ENCODE assay signal across 5 fruit fly cellular contexts in the genomic region with DNA sequence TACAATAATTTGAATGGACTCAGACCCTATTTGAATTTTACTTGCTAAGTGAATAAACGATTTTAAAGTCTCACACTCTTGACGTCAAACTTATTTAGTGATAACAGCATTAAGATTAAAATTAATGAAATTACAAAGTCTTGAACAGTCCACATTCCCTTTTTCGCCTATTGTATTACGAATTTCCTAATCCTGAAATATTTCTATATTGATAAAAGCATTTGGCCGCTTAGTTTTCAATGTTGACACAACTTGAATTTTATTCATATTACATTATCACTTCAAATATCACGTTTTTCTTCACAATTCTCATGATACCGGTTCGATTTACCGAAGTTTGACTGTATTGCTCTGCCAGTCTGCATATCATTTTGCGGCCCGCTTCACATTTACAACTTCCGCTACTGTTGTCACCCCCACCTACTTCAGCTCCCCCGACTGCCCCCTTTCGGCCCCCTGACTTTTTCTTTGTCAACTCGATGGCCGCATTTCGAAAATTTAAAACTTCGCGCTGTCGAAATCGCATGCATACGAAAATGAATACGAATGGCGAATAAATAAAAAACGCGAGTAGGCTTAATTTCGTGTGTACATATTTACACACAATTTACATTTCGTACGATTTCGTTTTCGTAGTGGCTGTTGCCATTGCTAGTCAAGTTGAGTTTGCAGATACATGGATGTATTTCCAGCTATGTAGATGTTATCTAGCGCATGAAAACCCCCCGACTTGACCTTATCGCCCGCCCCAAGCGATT.
TF ChIP-seq lines count a peak whose summit lies in the region.

No protein-coding gene starts in this region.

- TF ChIP-seq CTCF in whole organism, embryonic (GFP tag; optimal IDR thresholded peaks at IDR 0.05; lab: Kevin White, UChicago): no peak

TF ChIP-seq in whole organism, adult, 20 proteins besides CTCF, POLR2A, EP300 and RAD21:
- TF ChIP-seq Hr96 (GFP tag; optimal IDR thresholded peaks at IDR 0.05; lab: Kevin White, UChicago): no peak
- TF ChIP-seq tj (GFP tag; optimal IDR thresholded peaks at IDR 0.05; lab: Kevin White, UChicago): peak; percentile 71
- no peak for TF ChIP-seq CG11617 (GFP tag; optimal IDR thresholded peaks at IDR 0.05; lab: Kevin White, UChicago)
- peak; percentile 54 for TF ChIP-seq CG14711 (tag; optimal IDR thresholded peaks at IDR 0.05; lab: Kevin White, UChicago)
- no peak for TF ChIP-seq Crg-1 (GFP tag; optimal IDR thresholded peaks at IDR 0.05; lab: Kevin White, UChicago)
- no peak for TF ChIP-seq pad (GFP tag; optimal IDR thresholded peaks at IDR 0.05; lab: Kevin White, UChicago)
- no peak for TF ChIP-seq Clk (GFP tag; optimal IDR thresholded peaks at IDR 0.05; lab: Kevin White, UChicago)
- TF ChIP-seq CG7101 (tag; optimal IDR thresholded peaks at IDR 0.05; lab: Kevin White, UChicago): peak; percentile 15
- no peak for TF ChIP-seq ovo (GFP tag; optimal IDR thresholded peaks at IDR 0.05; lab: Kevin White, UChicago)
- no peak for TF ChIP-seq bab1 (GFP tag; optimal IDR thresholded peaks at IDR 0.05; lab: Kevin White, UChicago)
- no peak for TF ChIP-seq CG33017 (tag; optimal IDR thresholded peaks at IDR 0.05; lab: Kevin White, UChicago)

TF ChIP-seq in whole organism, embryonic, 481 proteins besides CTCF, POLR2A, EP300 and RAD21 (continues in another document):
- no peak for TF ChIP-seq jigr1 (GFP tag; IDR thresholded peaks at IDR 0.05; lab: Robert Waterston, UW)
- TF ChIP-seq Drgx (GFP tag; IDR thresholded peaks at IDR 0.05; lab: Robert Waterston, UW): no peak
- TF ChIP-seq stc (GFP tag; IDR thresholded peaks at IDR 0.05; lab: Robert Waterston, UW): 0 out of 2 replicates have a peak, but pooled peaks have one; percentile 56
- no peak for TF ChIP-seq hbn (GFP tag; IDR thresholded peaks at IDR 0.05; lab: Robert Waterston, UW; ENCODE audit: partially characterized antibody)
- no peak for TF ChIP-seq CG4360 (GFP tag; IDR thresholded peaks at IDR 0.05; lab: Robert Waterston, UW)
- peak; percentile 78 for TF ChIP-seq sens (GFP tag; lab: Kevin White, UChicago)
- no peak for TF ChIP-seq CG12236 (GFP tag; optimal IDR thresholded peaks at IDR 0.05; lab: Kevin White, UChicago)
- peak; percentile 46 for TF ChIP-seq Ssrp (tag; optimal IDR thresholded peaks at IDR 0.05; lab: Kevin White, UChicago)
- TF ChIP-seq crc (GFP tag; optimal IDR thresholded peaks at IDR 0.05; lab: Kevin White, UChicago): no peak
- TF ChIP-seq ap (GFP tag; IDR thresholded peaks at IDR 0.05; lab: Robert Waterston, UW): peak; percentile 35; the same call in 1 of the 2 replicates
- TF ChIP-seq gfzf (GFP tag; optimal IDR thresholded peaks at IDR 0.05; lab: Kevin White, UChicago): no peak
- TF ChIP-seq peb (GFP tag; IDR thresholded peaks at IDR 0.05; lab: Robert Waterston, UW): no peak
- TF ChIP-seq CG3281 (GFP tag; optimal IDR thresholded peaks at IDR 0.05; lab: Kevin White, UChicago): peak; percentile 55
- TF ChIP-seq seq (GFP tag; IDR thresholded peaks at IDR 0.05; lab: Robert Waterston, UW): 0 out of 2 replicates have a peak, but pooled peaks have one; percentile 41
- peak in 1 of 3 experiments; percentile 0 for TF ChIP-seq lola (GFP tag; optimal IDR thresholded peaks at IDR 0.05; lab: Kevin White, UChicago)
- no peak for TF ChIP-seq amos (GFP tag; IDR thresholded peaks at IDR 0.05; lab: Robert Waterston, UW; ENCODE audit: partially characterized antibody)
- no peak for TF ChIP-seq CG4707 (GFP tag; optimal IDR thresholded peaks at IDR 0.05; lab: Kevin White, UChicago)

TF ChIP-seq in whole organism, prepupa, 60 proteins besides CTCF, POLR2A, EP300 and RAD21 (continues in another document):
- TF ChIP-seq fkh (GFP tag; optimal IDR thresholded peaks at IDR 0.05; lab: Kevin White, UChicago): peak; percentile 71
- TF ChIP-seq CG16779 (tag; optimal IDR thresholded peaks at IDR 0.05; lab: Kevin White, UChicago): no peak
- peak; percentile 9 for TF ChIP-seq CG6854 (GFP tag; optimal IDR thresholded peaks at IDR 0.05; lab: Kevin White, UChicago)
- peak; percentile 50 for TF ChIP-seq Blimp-1 (GFP tag; optimal IDR thresholded peaks at IDR 0.05; lab: Kevin White, UChicago)
- no peak for TF ChIP-seq CG8319 (GFP tag; optimal IDR thresholded peaks at IDR 0.05; lab: Kevin White, UChicago)
- TF ChIP-seq achi (GFP tag; optimal IDR thresholded peaks at IDR 0.05; lab: Kevin White, UChicago): peak; percentile 29
- peak; percentile 29 for TF ChIP-seq spab (GFP tag; optimal IDR thresholded peaks at IDR 0.05; lab: Kevin White, UChicago)
- TF ChIP-seq fd85E (GFP tag; optimal IDR thresholded peaks at IDR 0.05; lab: Kevin White, UChicago): no peak
- TF ChIP-seq salr (GFP tag; optimal IDR thresholded peaks at IDR 0.05; lab: Kevin White, UChicago): no peak
- TF ChIP-seq CG11762 (GFP tag; optimal IDR thresholded peaks at IDR 0.05; lab: Kevin White, UChicago; ENCODE audit: insufficient read depth): peak; percentile 58
- TF ChIP-seq Ets21C (GFP tag; optimal IDR thresholded peaks at IDR 0.05; lab: Kevin White, UChicago): peak; percentile 38
- 0 out of 2 replicates have a peak, but pooled peaks have one; percentile 14 for TF ChIP-seq Gug (GFP tag; IDR thresholded peaks at IDR 0.05; lab: Robert Waterston, UW)
- peak; percentile 43 for TF ChIP-seq CG6276 (GFP tag; optimal IDR thresholded peaks at IDR 0.05; lab: Kevin White, UChicago)
- peak; percentile 66 for TF ChIP-seq Sox102F (GFP tag; optimal IDR thresholded peaks at IDR 0.05; lab: Kevin White, UChicago)
- peak; percentile 18 for TF ChIP-seq CG7368 (GFP tag; optimal IDR thresholded peaks at IDR 0.05; lab: Kevin White, UChicago)
- TF ChIP-seq CG34406 (GFP tag; optimal IDR thresholded peaks at IDR 0.05; lab: Kevin White, UChicago): peak; percentile 63
- peak; percentile 69 for TF ChIP-seq Hr39 (GFP tag; optimal IDR thresholded peaks at IDR 0.05; lab: Kevin White, UChicago)
- TF ChIP-seq Hr38 (GFP tag; optimal IDR thresholded peaks at IDR 0.05; lab: Kevin White, UChicago): no peak

TF ChIP-seq in whole organism, pupa, 21 proteins besides CTCF, POLR2A, EP300 and RAD21:
- TF ChIP-seq CG14655 (GFP tag; optimal IDR thresholded peaks at IDR 0.05; lab: Kevin White, UChicago): peak; percentile 32
- no peak for TF ChIP-seq Pif1B (GFP tag; optimal IDR thresholded peaks at IDR 0.05; lab: Kevin White, UChicago)
- no peak for TF ChIP-seq rn (GFP tag; IDR thresholded peaks at IDR 0.05; lab: Robert Waterston, UW)
- TF ChIP-seq Snoo (tag; optimal IDR thresholded peaks at IDR 0.05; lab: Kevin White, UChicago): peak; percentile 46
- no peak; the same call in 2 of the 3 replicates for TF ChIP-seq CG4496 (GFP tag; IDR thresholded peaks at IDR 0.05; lab: Robert Waterston, UW)
- TF ChIP-seq CG17806 (tag; optimal IDR thresholded peaks at IDR 0.05; lab: Kevin White, UChicago): peak; percentile 16
- peak; percentile 56 for TF ChIP-seq CG8301 (tag; optimal IDR thresholded peaks at IDR 0.05; lab: Kevin White, UChicago)
- no peak for TF ChIP-seq CG32121 (GFP tag; IDR thresholded peaks at IDR 0.05; lab: Robert Waterston, UW)
- TF ChIP-seq gl (tag; optimal IDR thresholded peaks at IDR 0.05; lab: Kevin White, UChicago): no peak
- TF ChIP-seq CG9948 (tag; optimal IDR thresholded peaks at IDR 0.05; lab: Kevin White, UChicago): peak; percentile 28
- no peak for TF ChIP-seq fd96Ca (GFP tag; IDR thresholded peaks at IDR 0.05; lab: Robert Waterston, UW)
- TF ChIP-seq CG34367 (tag; optimal IDR thresholded peaks at IDR 0.05; lab: Kevin White, UChicago): no peak
- TF ChIP-seq CG12605 (GFP tag; IDR thresholded peaks at IDR 0.05; lab: Robert Waterston, UW): no peak
- no peak for TF ChIP-seq CG13204 (GFP tag; optimal IDR thresholded peaks at IDR 0.05; lab: Kevin White, UChicago)
- TF ChIP-seq D1 (tag; optimal IDR thresholded peaks at IDR 0.05; lab: Kevin White, UChicago): no peak
- TF ChIP-seq CG10348 (GFP tag; IDR thresholded peaks at IDR 0.05; lab: Robert Waterston, UW): no peak
- TF ChIP-seq CG8159 (tag; optimal IDR thresholded peaks at IDR 0.05; lab: Kevin White, UChicago): peak; percentile 55
- TF ChIP-seq Ets98B (GFP tag; IDR thresholded peaks at IDR 0.05; lab: Robert Waterston, UW): no peak
- TF ChIP-seq CG15710 (tag; optimal IDR thresholded peaks at IDR 0.05; lab: Kevin White, UChicago): peak; percentile 47
- TF ChIP-seq Pif1A (GFP tag; optimal IDR thresholded peaks at IDR 0.05; lab: Kevin White, UChicago): peak; percentile 12
- TF ChIP-seq EcR (GFP tag; optimal IDR thresholded peaks at IDR 0.05; lab: Kevin White, UChicago): no peak

TF ChIP-seq in whole organism, wandering third instar larva, 38 proteins besides CTCF, POLR2A, EP300 and RAD21 (continues in another document):
- peak; percentile 11 for TF ChIP-seq CG9705 (GFP tag; optimal IDR thresholded peaks at IDR 0.05; lab: Kevin White, UChicago)
- no peak for TF ChIP-seq GATAd (GFP tag; optimal IDR thresholded peaks at IDR 0.05; lab: Kevin White, UChicago)
- TF ChIP-seq dmrt93B (GFP tag; optimal IDR thresholded peaks at IDR 0.05; lab: Kevin White, UChicago): peak; percentile 16
- TF ChIP-seq Hr83 (GFP tag; optimal IDR thresholded peaks at IDR 0.05; lab: Kevin White, UChicago; ENCODE audit: poor library complexity, severe bottlenecking): peak; percentile 40
- TF ChIP-seq jim (GFP tag; optimal IDR thresholded peaks at IDR 0.05; lab: Kevin White, UChicago): no peak
- TF ChIP-seq usp (GFP tag; optimal IDR thresholded peaks at IDR 0.05; lab: Kevin White, UChicago): no peak
- peak; percentile 31 for TF ChIP-seq ey (GFP tag; optimal IDR thresholded peaks at IDR 0.05; lab: Kevin White, UChicago)
- TF ChIP-seq Vsx2 (GFP tag; optimal IDR thresholded peaks at IDR 0.05; lab: Kevin White, UChicago; ENCODE audit: partially characterized antibody): no peak
- peak; percentile 9 for TF ChIP-seq psq (GFP tag; optimal IDR thresholded peaks at IDR 0.05; lab: Kevin White, UChicago)
- no peak for TF ChIP-seq dl (GFP tag; optimal IDR thresholded peaks at IDR 0.05; lab: Kevin White, UChicago; ENCODE audit: insufficient read depth in 1 of 2, partially characterized antibody in 2 of 2)
- no peak for TF ChIP-seq N (GFP tag; optimal IDR thresholded peaks at IDR 0.05; lab: Kevin White, UChicago)
- peak; percentile 17 for TF ChIP-seq fru (GFP tag; optimal IDR thresholded peaks at IDR 0.05; lab: Kevin White, UChicago)
- peak; percentile 39 for TF ChIP-seq rgr (GFP tag; optimal IDR thresholded peaks at IDR 0.05; lab: Kevin White, UChicago)
- TF ChIP-seq Dfd (GFP tag; optimal IDR thresholded peaks at IDR 0.05; lab: Kevin White, UChicago): no peak
- no peak for TF ChIP-seq Hnf4 (GFP tag; optimal IDR thresholded peaks at IDR 0.05; lab: Kevin White, UChicago)
- TF ChIP-seq Sp1 (GFP tag; optimal IDR thresholded peaks at IDR 0.05; lab: Kevin White, UChicago): peak; percentile 20
- no peak for TF ChIP-seq sv (GFP tag; optimal IDR thresholded peaks at IDR 0.05; lab: Kevin White, UChicago)
- TF ChIP-seq Hr78 (GFP tag; optimal IDR thresholded peaks at IDR 0.05; lab: Kevin White, UChicago): no peak
- TF ChIP-seq OdsH (GFP tag; optimal IDR thresholded peaks at IDR 0.05; lab: Kevin White, UChicago): peak; percentile 32
- TF ChIP-seq h (GFP tag; optimal IDR thresholded peaks at IDR 0.05; lab: Kevin White, UChicago): peak; percentile 41
- peak; percentile 31 for TF ChIP-seq brk (GFP tag; optimal IDR thresholded peaks at IDR 0.05; lab: Kevin White, UChicago)
- no peak for TF ChIP-seq CrebA (GFP tag; optimal IDR thresholded peaks at IDR 0.05; lab: Kevin White, UChicago; ENCODE audit: borderline replicate concordance)
